Fruit fly (Drosophila melanogaster) whole organism, prepupa: Measurements from ENCODE around the gene Idgf2.

Experiments
- Blimp-1 ChIP-seq: fragments of 200-800 bp; sonication (Bioruptor generic); optimal IDR thresholded peaks from 3 replicates; lab custom pipeline; 2017; ENCODE audit warnings: missing biosample characterization, missing genetic modification characterization, mild to moderate bottlenecking, moderate library complexity, missing genetic modification reagents
- CG10631 ChIP-seq: fragments of 200-800 bp; sonication (Bioruptor generic); optimal IDR thresholded peaks from 2 replicates; lab custom pipeline; 2016; ENCODE audit warnings: missing biosample characterization, missing genetic modification characterization
- CG10669 ChIP-seq: fragments of 200-800 bp; sonication (Bioruptor generic); optimal IDR thresholded peaks from 3 replicates; lab custom pipeline; 2018; ENCODE audit warnings: missing biosample characterization, mild to moderate bottlenecking, missing genetic modification characterization, moderate library complexity
- CG11902 ChIP-seq: fragments of 200-800 bp; sonication (Bioruptor generic); optimal IDR thresholded peaks from 3 replicates; lab custom pipeline; 2016; ENCODE audit warnings: missing biosample characterization, missing genetic modification characterization
- CG15336 ChIP-seq: fragments of 200-800 bp; sonication (Bioruptor generic); IDR thresholded peaks from 2 replicates; pipeline ENCODE4 v1.3.6; 2022; ENCODE audit warnings: missing biosample characterization, missing genetic modification characterization
- CG1621 ChIP-seq: fragments of 200-800 bp; sonication (Bioruptor generic); optimal IDR thresholded peaks from 3 replicates; lab custom pipeline; 2018; ENCODE audit warnings: missing biosample characterization, mild to moderate bottlenecking, missing genetic modification characterization
- CG3032 ChIP-seq: fragments of 200-800 bp; optimal IDR thresholded peaks from 2 replicates; lab custom pipeline; 2019; ENCODE audit warnings: missing biosample characterization, mild to moderate bottlenecking, missing genetic modification characterization, moderate library complexity
- CG31627 ChIP-seq: fragments of 200-800 bp; sonication (Bioruptor generic); optimal IDR thresholded peaks from 3 replicates; lab custom pipeline; 2016; ENCODE audit warnings: missing biosample characterization, missing genetic modification characterization
- CG32006 ChIP-seq: fragments of 200-800 bp; sonication (Bioruptor generic); optimal IDR thresholded peaks from 3 replicates; lab custom pipeline; 2017; ENCODE audit warnings: missing biosample characterization, mild to moderate bottlenecking, missing genetic modification characterization
- CG3919 ChIP-seq: fragments of 200-800 bp; sonication (Bioruptor generic); optimal IDR thresholded peaks from 3 replicates; lab custom pipeline; 2016; ENCODE audit warnings: missing biosample characterization, missing genetic modification characterization
- CG6163 ChIP-seq: fragments of 200-800 bp; sonication (Bioruptor generic); IDR thresholded peaks from 3 replicates; pipeline ENCODE4 v1.3.6; 2022; ENCODE audit warnings: missing biosample characterization, missing genetic modification characterization
- CG6276 ChIP-seq: fragments of 200-800 bp; sonication (Bioruptor generic); optimal IDR thresholded peaks from 2 replicates; lab custom pipeline; 2017; ENCODE audit warnings: missing biosample characterization, mild to moderate bottlenecking, missing genetic modification characterization
- CG6808 ChIP-seq: fragments of 200-800 bp; sonication (Bioruptor generic); optimal IDR thresholded peaks from 3 replicates; lab custom pipeline; 2017; ENCODE audit warnings: missing biosample characterization, missing genetic modification characterization, mild to moderate bottlenecking, moderate library complexity, missing genetic modification reagents
- CG6854 ChIP-seq: fragments of 200-800 bp; sonication (Bioruptor generic); optimal IDR thresholded peaks from 2 replicates; lab custom pipeline; 2017; ENCODE audit warnings: missing biosample characterization, mild to moderate bottlenecking, missing genetic modification characterization
- CG7368 ChIP-seq: fragments of 200-800 bp; sonication (Bioruptor generic); optimal IDR thresholded peaks from 3 replicates; lab custom pipeline; 2016; ENCODE audit warnings: missing biosample characterization, missing genetic modification characterization
- CG8319 ChIP-seq: fragments of 200-800 bp; sonication (Bioruptor generic); optimal IDR thresholded peaks from 3 replicates; lab custom pipeline; 2016; ENCODE audit warnings: missing biosample characterization, missing genetic modification characterization
- CG9139 ChIP-seq: fragments of 200-800 bp; sonication (Bioruptor generic); optimal IDR thresholded peaks from 3 replicates; lab custom pipeline; 2017; ENCODE audit warnings: missing biosample characterization, mild to moderate bottlenecking, missing genetic modification characterization
- Eip75B ChIP-seq: fragments of 200-800 bp; sonication (Bioruptor generic); optimal IDR thresholded peaks from 3 replicates; lab custom pipeline; 2016; ENCODE audit warnings: missing biosample characterization, missing genetic modification characterization
- Ets21C ChIP-seq: fragments of 200-800 bp; sonication (Bioruptor generic); optimal IDR thresholded peaks from 3 replicates; lab custom pipeline; 2016; ENCODE audit warnings: missing biosample characterization, missing genetic modification characterization
- Ets96B ChIP-seq: fragments of 200-800 bp; optimal IDR thresholded peaks from 2 replicates; lab custom pipeline; 2019; ENCODE audit warnings: missing biosample characterization, mild to moderate bottlenecking, missing genetic modification characterization, moderate library complexity
- Hr39 ChIP-seq: fragments of 200-800 bp; sonication (Bioruptor generic); optimal IDR thresholded peaks from 2 replicates; lab custom pipeline; 2016; ENCODE audit warnings: missing biosample characterization, missing genetic modification characterization
- Hr4 ChIP-seq: fragments of 200-800 bp; sonication (Bioruptor generic); optimal IDR thresholded peaks from 3 replicates; lab custom pipeline; 2016; ENCODE audit warnings: missing biosample characterization, missing genetic modification characterization
- Lpt ChIP-seq: fragments of 200-800 bp; sonication (Bioruptor generic); optimal IDR thresholded peaks from 3 replicates; lab custom pipeline; 2016; ENCODE audit warnings: missing biosample characterization, missing genetic modification characterization
- Met ChIP-seq: fragments of 200-800 bp; sonication (Bioruptor generic); optimal IDR thresholded peaks from 3 replicates; lab custom pipeline; 2016; ENCODE audit warnings: missing biosample characterization, missing genetic modification characterization
- OdsH ChIP-seq: fragments of 200-800 bp; sonication (Bioruptor generic); optimal IDR thresholded peaks from 3 replicates; lab custom pipeline; 2016; ENCODE audit warnings: missing biosample characterization, missing genetic modification characterization
- Smox ChIP-seq: fragments of 200-800 bp; sonication (Bioruptor generic); optimal IDR thresholded peaks from 3 replicates; lab custom pipeline; 2016; ENCODE audit warnings: missing biosample characterization, missing genetic modification characterization
- Sox102F ChIP-seq: fragments of 200-800 bp; sonication (Bioruptor generic); optimal IDR thresholded peaks from 2 replicates; lab custom pipeline; 2016; ENCODE audit warnings: missing biosample characterization, mild to moderate bottlenecking, missing genetic modification characterization
- Sox14 ChIP-seq: fragments of 200-800 bp; sonication (Bioruptor generic); optimal IDR thresholded peaks from 3 replicates; lab custom pipeline; 2016; ENCODE audit warnings: missing biosample characterization, missing genetic modification characterization
- achi ChIP-seq: fragments of 200-800 bp; sonication (Bioruptor generic); optimal IDR thresholded peaks from 3 replicates; lab custom pipeline; 2016; ENCODE audit warnings: missing biosample characterization, missing genetic modification characterization
- acj6 ChIP-seq: fragments of 200-800 bp; sonication (Bioruptor generic); optimal IDR thresholded peaks from 3 replicates; lab custom pipeline; 2016; ENCODE audit warnings: missing biosample characterization, missing genetic modification characterization
- cyc ChIP-seq: fragments of 200-800 bp; sonication (Bioruptor generic); optimal IDR thresholded peaks from 3 replicates; lab custom pipeline; 2016; ENCODE audit warnings: missing biosample characterization, missing genetic modification characterization
- dac ChIP-seq: fragments of 200-800 bp; sonication (Bioruptor generic); optimal IDR thresholded peaks from 2 replicates; lab custom pipeline; 2017; ENCODE audit warnings: missing biosample characterization, mild to moderate bottlenecking, missing genetic modification characterization
- dsx ChIP-seq: fragments of 200-800 bp; optimal IDR thresholded peaks from 3 replicates; lab custom pipeline; 2019; ENCODE audit warnings: missing biosample characterization, mild to moderate bottlenecking, missing genetic modification characterization, moderate library complexity; ENCODE audit not compliant: poor library complexity, severe bottlenecking
- fd59A ChIP-seq: fragments of 200-800 bp; sonication (Bioruptor generic); optimal IDR thresholded peaks from 2 replicates; lab custom pipeline; 2017; ENCODE audit warnings: missing biosample characterization, mild to moderate bottlenecking, missing genetic modification characterization, missing genetic modification reagents
- fd85E ChIP-seq: fragments of 200-800 bp; sonication (Bioruptor generic); optimal IDR thresholded peaks from 3 replicates; lab custom pipeline; 2016; ENCODE audit warnings: missing biosample characterization, missing genetic modification characterization
- fkh ChIP-seq: fragments of 200-800 bp; sonication (Bioruptor generic); optimal IDR thresholded peaks from 3 replicates; lab custom pipeline; 2017; ENCODE audit warnings: missing biosample characterization, mild to moderate bottlenecking, missing genetic modification characterization, moderate library complexity
- lz ChIP-seq: fragments of 200-800 bp; sonication (Bioruptor generic); optimal IDR thresholded peaks from 3 replicates; lab custom pipeline; 2016; ENCODE audit warnings: missing biosample characterization, missing genetic modification characterization
- net ChIP-seq: fragments of 200-800 bp; sonication (Bioruptor generic); optimal IDR thresholded peaks from 3 replicates; lab custom pipeline; 2016; ENCODE audit warnings: missing biosample characterization, missing genetic modification characterization
- salr ChIP-seq, 2 experiments: fragments of 200-800 bp; sonication (Bioruptor generic); optimal IDR thresholded peaks; 3 replicates each; lab custom pipeline; 2016 to 2018; ENCODE audit warnings: missing biosample characterization in 2 of 2, missing genetic modification characterization in 2 of 2, mild to moderate bottlenecking in 1 of 2
- spab ChIP-seq: fragments of 200-800 bp; sonication (Bioruptor generic); optimal IDR thresholded peaks from 2 replicates; lab custom pipeline; 2017; ENCODE audit warnings: missing biosample characterization, mild to moderate bottlenecking, missing genetic modification characterization, missing genetic modification reagents
- svp ChIP-seq: fragments of 200-800 bp; sonication (Bioruptor generic); peaks from one replicate; lab custom pipeline; 2016; ENCODE audit warnings: missing biosample characterization, missing genetic modification characterization
- topi ChIP-seq: fragments of 200-800 bp; sonication (Bioruptor generic); optimal IDR thresholded peaks from 3 replicates; lab custom pipeline; 2016; ENCODE audit warnings: missing biosample characterization, missing genetic modification characterization

The Idgf2 gene

dm6 chr2L:16491123-16491751 lies 44.1 kb downstream of the Idgf2 start, which contains the start of gene Tpr2 (continued):
- TF ChIP-seq Smox (GFP tag; lab: Kevin White, UChicago) (peak; percentile 48), Sox14 (peak; percentile 53), CG3919 (GFP tag; lab: Kevin White, UChicago) (no peak), topi (GFP tag; lab: Kevin White, UChicago) (peak; percentile 29), salr (GFP tag; optimal IDR thresholded peaks at IDR 0.05; lab: Kevin White, UChicago) (peak in 1 of 2 experiments; percentile 17), Hr39 (GFP tag; lab: Kevin White, UChicago) (peak; percentile 31), fd85E (GFP tag; lab: Kevin White, UChicago) (no peak), CG6854 (GFP tag; lab: Kevin White, UChicago) (no peak), net (GFP tag; lab: Kevin White, UChicago) (peak; percentile 42), achi (GFP tag; lab: Kevin White, UChicago) (peak; percentile 80), fd59A (GFP tag; lab: Kevin White, UChicago) (no peak)

- TF ChIP-seq Blimp-1 (GFP tag; lab: Kevin White, UChicago) (peak; percentile 18), Sox102F (GFP tag; lab: Kevin White, UChicago) (no peak), fkh (peak; percentile 91)
Measured at dm6 chr2L:16491752-16492616, 44.9 kb downstream of the Idgf2 start.

dm6 chr2L:16492617-16493203 lies 45.6 kb downstream of the Idgf2 start:
- TF ChIP-seq CG10669 (peak; percentile 89), Smox (GFP tag; lab: Kevin White, UChicago) (peak; percentile 82), CG31627 (GFP tag; lab: Kevin White, UChicago) (peak; percentile 86), CG32006 (GFP tag; lab: Kevin White, UChicago) (peak; percentile 91), lz (peak; percentile 90), Blimp-1 (GFP tag; lab: Kevin White, UChicago) (peak; percentile 60), dsx (GFP tag; lab: Kevin White, UChicago) (peak; percentile 91), OdsH (GFP tag; lab: Kevin White, UChicago) (peak; percentile 89), CG6276 (GFP tag; lab: Kevin White, UChicago) (peak; percentile 86), cyc (GFP tag; lab: Kevin White, UChicago) (peak; percentile 82), CG3919 (GFP tag; lab: Kevin White, UChicago) (peak; percentile 84), spab (GFP tag; lab: Kevin White, UChicago) (peak; percentile 87), CG8319 (peak; percentile 59), CG6163 (GFP tag; lab: Robert Waterston, UW) (peak; percentile 92), CG6808 (GFP tag; lab: Kevin White, UChicago) (peak; percentile 91), Met (peak; percentile 92), acj6 (GFP tag; lab: Kevin White, UChicago) (peak; percentile 86), CG1621 (tag; lab: Kevin White, UChicago) (peak; percentile 94), CG10631 (GFP tag; lab: Kevin White, UChicago) (peak; percentile 93), Hr4 (GFP tag; lab: Kevin White, UChicago) (peak; percentile 89), CG7368 (GFP tag; lab: Kevin White, UChicago) (peak; percentile 80), CG3032 (tag; lab: Kevin White, UChicago) (peak; percentile 92), CG11902 (GFP tag; lab: Kevin White, UChicago) (peak; percentile 60), dac (GFP tag; lab: Kevin White, UChicago) (peak; percentile 61), Eip75B (GFP tag; lab: Kevin White, UChicago) (peak; percentile 92), fd59A (GFP tag; lab: Kevin White, UChicago) (peak; percentile 90), net (GFP tag; lab: Kevin White, UChicago) (peak; percentile 84), CG9139 (GFP tag; lab: Kevin White, UChicago) (peak; percentile 83), Lpt (GFP tag; lab: Kevin White, UChicago) (peak; percentile 87), CG15336 (GFP tag; lab: Robert Waterston, UW) (peak; percentile 91), salr (GFP tag; optimal IDR thresholded peaks at IDR 0.05; lab: Kevin White, UChicago) (peak; percentile 84), svp (GFP tag; lab: Kevin White, UChicago) (peak; percentile 93), fd85E (GFP tag; lab: Kevin White, UChicago) (no peak), Sox14 (peak; percentile 96), Ets96B (peak; percentile 92), Ets21C (GFP tag; lab: Kevin White, UChicago) (peak; percentile 81), Hr39 (GFP tag; lab: Kevin White, UChicago) (peak; percentile 84)
